Worm (Caenorhabditis elegans) whole organism, young adult: ENCODE measurements around the gene C09G1.4.

Experiments used
- B0261.1 ChIP-seq: sonication (generic microtip); optimal IDR thresholded peaks from 2 replicates; lab custom pipeline; 2016; ENCODE audit warnings: mild to moderate bottlenecking, missing genetic modification characterization, moderate library complexity, missing compliant biosample characterization
- F39B2.1 ChIP-seq: fragments of 200-800 bp; sonication (Bioruptor generic); IDR thresholded peaks from 2 replicates; pipeline ENCODE4 v1.3.6; 2022; ENCODE audit warnings: missing genetic modification reagents, missing genetic modification characterization, missing compliant biosample characterization
- F57A8.1 ChIP-seq: fragments of 200-800 bp; sonication (Bioruptor generic); optimal IDR thresholded peaks from 2 replicates; lab custom pipeline; 2018; ENCODE audit warnings: mild to moderate bottlenecking, missing genetic modification characterization, moderate library complexity, missing compliant biosample characterization
- K11D2.4 ChIP-seq: fragments of 200-800 bp; sonication (Bioruptor generic); IDR thresholded peaks from 2 replicates; pipeline ENCODE4 v1.3.6; 2022; ENCODE audit warnings: missing genetic modification reagents, missing genetic modification characterization, missing compliant biosample characterization
- K12H6.12 ChIP-seq: fragments of 200-800 bp; sonication (Bioruptor generic); optimal IDR thresholded peaks from 2 replicates; lab custom pipeline; 2018; ENCODE audit warnings: mild to moderate bottlenecking, missing genetic modification characterization, missing compliant biosample characterization
- Y53F4B.3 ChIP-seq: fragments of 200-800 bp; sonication (Bioruptor generic); IDR thresholded peaks from 2 replicates; pipeline ENCODE4 v1.3.6; 2022; ENCODE audit warnings: missing genetic modification reagents, missing genetic modification characterization, missing compliant biosample characterization
- Y56A3A.18 ChIP-seq: fragments of 200-800 bp; sonication (Bioruptor generic); IDR thresholded peaks from 2 replicates; pipeline ENCODE4 v1.3.6; 2022; ENCODE audit warnings: missing genetic modification reagents, missing genetic modification characterization, missing compliant biosample characterization
- ZK185.1 ChIP-seq: sonication (generic microtip); optimal IDR thresholded peaks from 2 replicates; lab custom pipeline; 2016; ENCODE audit warnings: mild to moderate bottlenecking, missing genetic modification characterization, missing compliant biosample characterization; ENCODE audit not compliant: poor library complexity, severe bottlenecking
- aptf-2 ChIP-seq: fragments of 200-800 bp; sonication (Bioruptor generic); conservative IDR thresholded peaks from 2 replicates; pipeline ENCODE4 v1.3.6; 2022; ENCODE audit warnings: missing genetic modification reagents, missing genetic modification characterization, missing compliant biosample characterization
- atf-7 ChIP-seq: sonication (generic microtip); optimal IDR thresholded peaks from 2 replicates; lab custom pipeline; 2017; ENCODE audit warnings: mild to moderate bottlenecking, missing genetic modification characterization, missing compliant biosample characterization
- athp-1 ChIP-seq: sonication (generic microtip); optimal IDR thresholded peaks from 2 replicates; lab custom pipeline; 2017; ENCODE audit warnings: mild to moderate bottlenecking, missing genetic modification characterization, missing compliant biosample characterization
- attf-5 ChIP-seq: fragments of 200-800 bp; sonication (Bioruptor generic); optimal IDR thresholded peaks from 2 replicates; lab custom pipeline; 2018; ENCODE audit warnings: mild to moderate bottlenecking, missing genetic modification characterization, missing compliant biosample characterization
- ceh-40 ChIP-seq: fragments of 200-800 bp; sonication (Bioruptor generic); IDR thresholded peaks from 2 replicates; pipeline ENCODE4 v1.3.6; 2022; ENCODE audit warnings: missing genetic modification characterization, missing compliant biosample characterization
- chd-7 ChIP-seq: sonication (generic microtip); optimal IDR thresholded peaks from 2 replicates; lab custom pipeline; 2016; ENCODE audit warnings: mild to moderate bottlenecking, missing genetic modification characterization, moderate library complexity, missing compliant biosample characterization
- die-1 ChIP-seq: sonication (generic microtip); optimal IDR thresholded peaks from 2 replicates; lab custom pipeline; 2016; ENCODE audit warnings: missing genotype, mild to moderate bottlenecking, missing genetic modification characterization, missing compliant biosample characterization
- dox-1 ChIP-seq: fragments of 200-800 bp; sonication (Bioruptor generic); IDR thresholded peaks from 2 replicates; pipeline ENCODE4 v1.3.6; 2022; ENCODE audit warnings: missing genetic modification reagents, missing genetic modification characterization, missing compliant biosample characterization
- egl-44 ChIP-seq: fragments of 200-800 bp; sonication (Bioruptor generic); IDR thresholded peaks from 2 replicates; pipeline ENCODE4 v1.3.6; 2022; ENCODE audit warnings: missing genetic modification reagents, missing genetic modification characterization, missing compliant biosample characterization
- egrh-3 ChIP-seq: fragments of 200-800 bp; sonication (Bioruptor generic); IDR thresholded peaks from 2 replicates; pipeline ENCODE4 v1.3.6; 2022; ENCODE audit warnings: missing genetic modification reagents, missing genetic modification characterization, missing compliant biosample characterization
- fkh-3 ChIP-seq: sonication (generic microtip); optimal IDR thresholded peaks from 2 replicates; lab custom pipeline; 2016; ENCODE audit warnings: mild to moderate bottlenecking, missing genetic modification characterization, missing compliant biosample characterization
- hmg-1.2 ChIP-seq: fragments of 200-800 bp; sonication (Bioruptor generic); IDR thresholded peaks from 2 replicates; pipeline ENCODE4 v1.3.6; 2022; ENCODE audit warnings: missing genetic modification reagents, missing genetic modification characterization, missing compliant biosample characterization
- lin-26 ChIP-seq: fragments of 200-800 bp; sonication (Bioruptor generic); IDR thresholded peaks from 2 replicates; pipeline ENCODE4 v1.3.6; 2022; ENCODE audit warnings: missing genetic modification reagents, missing genetic modification characterization, missing compliant biosample characterization
- lin-40 ChIP-seq: sonication (generic microtip); optimal IDR thresholded peaks from 2 replicates; lab custom pipeline; 2016; ENCODE audit warnings: missing genetic modification characterization, mild to moderate bottlenecking, missing compliant biosample characterization, missing genotype, missing genetic modification reagents
- lsl-1 ChIP-seq: fragments of 200-800 bp; sonication (Bioruptor generic); optimal IDR thresholded peaks from 2 replicates; lab custom pipeline; 2018; ENCODE audit warnings: mild to moderate bottlenecking, missing genetic modification characterization, moderate library complexity, missing compliant biosample characterization
- madf-8 ChIP-seq: fragments of 200-800 bp; sonication (Bioruptor generic); conservative IDR thresholded peaks from 2 replicates; pipeline ENCODE4 v1.3.6; 2022; ENCODE audit warnings: missing genetic modification reagents, missing genetic modification characterization, missing compliant biosample characterization
- mcd-1 ChIP-seq: fragments of 200-800 bp; sonication (Bioruptor generic); IDR thresholded peaks from 2 replicates; pipeline ENCODE4 v1.3.6; 2022; ENCODE audit warnings: missing genetic modification reagents, missing genetic modification characterization, missing compliant biosample characterization
- mel-28 ChIP-seq: sonication (generic microtip); optimal IDR thresholded peaks from 2 replicates; lab custom pipeline; 2016; ENCODE audit warnings: borderline replicate concordance, mild to moderate bottlenecking, missing genetic modification characterization, missing compliant biosample characterization
- mxl-1 ChIP-seq: sonication (generic microtip); optimal IDR thresholded peaks from 2 replicates; lab custom pipeline; 2016; ENCODE audit warnings: missing genetic modification characterization, missing compliant biosample characterization
- nfya-2 ChIP-seq: fragments of 200-800 bp; sonication (Bioruptor generic); IDR thresholded peaks from 2 replicates; pipeline ENCODE4 v1.3.6; 2022; ENCODE audit warnings: missing genetic modification reagents, missing genetic modification characterization, missing compliant biosample characterization
- nhr-120 ChIP-seq: fragments of 200-800 bp; sonication (Bioruptor generic); IDR thresholded peaks from 2 replicates; pipeline ENCODE4 v1.3.6; 2022; ENCODE audit warnings: missing genetic modification characterization, missing compliant biosample characterization
- nhr-179 ChIP-seq: sonication (generic microtip); optimal IDR thresholded peaks from 2 replicates; lab custom pipeline; 2016; ENCODE audit warnings: mild to moderate bottlenecking, missing genetic modification characterization, missing compliant biosample characterization
- nhr-80 ChIP-seq: sonication (generic microtip); optimal IDR thresholded peaks from 2 replicates; lab custom pipeline; 2016; ENCODE audit warnings: missing genetic modification characterization, missing compliant biosample characterization
- pbrm-1 ChIP-seq: fragments of 200-800 bp; sonication (Bioruptor generic); IDR thresholded peaks from 2 replicates; pipeline ENCODE4 v1.3.6; 2022; ENCODE audit warnings: missing genetic modification reagents, missing genetic modification characterization, missing compliant biosample characterization
- pha-4 ChIP-seq: fragments of 150-350 bp; sonication (generic microtip); optimal IDR thresholded peaks from 2 replicates; lab custom pipeline; 2014; ENCODE audit warnings: missing biosample characterization, missing genetic modification reagents, missing genetic modification characterization
- rpc-1 ChIP-seq, 2 experiments: fragments of 150-350 bp in 1 of 2; sonication (generic microtip) in 1 of 2; optimal IDR thresholded peaks; 2 replicates each; lab custom pipeline; 2014 to 2018; ENCODE audit warnings: missing biosample characterization in 1 of 2, missing genetic modification characterization in 1 of 2, missing genetic modification reagents in 1 of 2, missing genotype in 1 of 2
- snpc-1.1 ChIP-seq: sonication (generic microtip); optimal IDR thresholded peaks from 2 replicates; lab custom pipeline; 2017; ENCODE audit warnings: missing genetic modification characterization, mild to moderate bottlenecking, missing compliant biosample characterization, antibody characterized with exemption, moderate library complexity, missing genotype, missing genetic modification reagents; ENCODE audit not compliant: insufficient read depth
- snpc-3.4 ChIP-seq: sonication (generic microtip); optimal IDR thresholded peaks from 2 replicates; lab custom pipeline; 2017; ENCODE audit warnings: missing genetic modification characterization, mild to moderate bottlenecking, missing compliant biosample characterization, antibody characterized with exemption, moderate library complexity, missing genotype, missing genetic modification reagents
- snpc-4 ChIP-seq, 5 experiments: fragments of 150-350 bp in 1 of 5; sonication (generic microtip) in 4 of 5; optimal IDR thresholded peaks; 2 replicates each; lab custom pipeline; 2014 to 2018; ENCODE audit warnings: missing genetic modification characterization in 5 of 5, missing biosample characterization in 3 of 5, antibody characterized with exemption in 2 of 5, mild to moderate bottlenecking in 2 of 5, missing compliant biosample characterization in 2 of 5, missing genotype in 2 of 5, moderate library complexity in 2 of 5, missing genetic modification reagents in 1 of 5
- somi-1 ChIP-seq: fragments of 200-800 bp; sonication (Bioruptor generic); optimal IDR thresholded peaks from 2 replicates; lab custom pipeline; 2018; ENCODE audit warnings: mild to moderate bottlenecking, missing genetic modification characterization, missing compliant biosample characterization
- tbp1 ChIP-seq: fragments of 200-800 bp; sonication (Bioruptor generic); optimal IDR thresholded peaks from 2 replicates; lab custom pipeline; 2018; ENCODE audit warnings: mild to moderate bottlenecking, missing genetic modification characterization, missing compliant biosample characterization
- unc-62 ChIP-seq: fragments of 150-350 bp; optimal IDR thresholded peaks from 2 replicates; lab custom pipeline; 2014; ENCODE audit warnings: missing biosample characterization, missing genetic modification reagents, missing genetic modification characterization
- xnd-1 ChIP-seq: sonication (generic microtip); optimal IDR thresholded peaks from 2 replicates; lab custom pipeline; 2016; ENCODE audit warnings: missing genotype, missing genetic modification reagents, missing genetic modification characterization, missing compliant biosample characterization
- zfh-2 ChIP-seq: fragments of 200-800 bp; sonication (Bioruptor generic); conservative IDR thresholded peaks from 2 replicates; pipeline ENCODE4 v1.3.6; 2022; ENCODE audit warnings: missing genetic modification reagents, missing genetic modification characterization, missing compliant biosample characterization
- ztf-28 ChIP-seq: fragments of 200-800 bp; sonication (Bioruptor generic); IDR thresholded peaks from 2 replicates; pipeline ENCODE4 v1.3.6; 2022; ENCODE audit warnings: missing genetic modification reagents, missing genetic modification characterization, missing compliant biosample characterization
- ztf-3 ChIP-seq: fragments of 200-800 bp; sonication (Bioruptor generic); optimal IDR thresholded peaks from 2 replicates; lab custom pipeline; 2018; ENCODE audit warnings: mild to moderate bottlenecking, missing genetic modification characterization, missing compliant biosample characterization

Gene C09G1.4

DNA sequence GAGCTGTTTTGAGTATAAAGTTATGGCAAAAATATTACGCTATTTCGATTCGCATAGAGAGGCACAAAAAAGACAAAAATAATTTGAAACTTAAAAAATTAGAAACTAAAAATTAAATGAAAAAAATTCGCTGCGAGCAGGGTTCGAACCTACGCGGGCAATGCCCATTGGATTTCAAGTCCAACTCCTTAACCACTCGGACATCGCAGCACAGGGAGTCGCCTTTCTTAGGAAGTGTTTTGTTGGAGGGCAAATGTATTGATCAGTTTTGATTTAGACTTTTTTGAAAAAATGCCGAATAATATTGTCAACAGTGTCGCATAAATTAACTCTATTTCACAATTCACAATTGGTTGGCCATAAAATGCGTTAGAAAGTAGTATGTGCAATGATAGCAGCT is 36.1 kb upstream of the C09G1.4 start (continued):
- no peak for TF ChIP-seq K12H6.12 (tag; lab: Kevin White, UChicago)
- no peak for TF ChIP-seq snpc-3.4 (tag; lab: Kevin White, UChicago)
- TF ChIP-seq ztf-3 (GFP tag; lab: Kevin White, UChicago), result no peak
- no peak for TF ChIP-seq somi-1 (GFP tag; lab: Kevin White, UChicago)
- TF ChIP-seq nhr-179, result no peak
- TF ChIP-seq ceh-40 (GFP tag; lab: Robert Waterston, UW), result no peak
- TF ChIP-seq pha-4 (tag; lab: Kevin White, UChicago), result no peak
- TF ChIP-seq, all 124 proteins: peak for 16

ce11 chrX:16041808-16042207 is 35.4 kb upstream of the C09G1.4 start:
- no peak for TF ChIP-seq Y56A3A.18 (GFP tag; lab: Robert Waterston, UW)
- no peak for TF ChIP-seq mxl-1 (tag; lab: Kevin White, UChicago)
- peak; percentile 21 for TF ChIP-seq nhr-80 (tag; lab: Kevin White, UChicago)
- no peak for TF ChIP-seq nhr-120 (GFP tag; lab: Robert Waterston, UW)
- no peak for TF ChIP-seq ZK185.1 (tag; lab: Kevin White, UChicago)
- no peak for TF ChIP-seq nfya-2 (GFP tag; lab: Robert Waterston, UW)
- TF ChIP-seq, all 124 proteins: peak for 1

ce11 chrX:16040207-16040716 is 33.8 kb upstream of the C09G1.4 start, which contains the start of gene B0395.3:
B0395.3 (minus strand) TSS chrX:16040257.
- no peak for TF ChIP-seq lsl-1 (GFP tag; lab: Kevin White, UChicago)
- TF ChIP-seq lin-40 (tag; lab: Kevin White, UChicago), result peak; percentile 2
- TF ChIP-seq xnd-1, result no peak
- peak; percentile 17 for TF ChIP-seq die-1 (tag; lab: Kevin White, UChicago)
- TF ChIP-seq F39B2.1, result no peak
- TF ChIP-seq Y53F4B.3 (GFP tag; lab: Robert Waterston, UW), result no peak
- peak; percentile 64 for TF ChIP-seq zfh-2 (GFP tag; lab: Robert Waterston, UW)
- peak; percentile 62 for TF ChIP-seq dox-1 (GFP tag; lab: Robert Waterston, UW)
- no peak for TF ChIP-seq rpc-1 (optimal IDR thresholded peaks at IDR 0.05; lab: Kevin White, UChicago)
- TF ChIP-seq rpc-1 (tag; optimal IDR thresholded peaks at IDR 0.05; lab: Kevin White, UChicago), result no peak
- peak; percentile 4 for TF ChIP-seq B0261.1 (tag; lab: Kevin White, UChicago)
- peak; percentile 8 for TF ChIP-seq unc-62 (GFP tag; lab: Kevin White, UChicago)
- no peak for TF ChIP-seq fkh-3 (tag; lab: Kevin White, UChicago)
- TF ChIP-seq egrh-3 (GFP tag; lab: Robert Waterston, UW), result peak; percentile 87
- TF ChIP-seq atf-7 (tag; lab: Kevin White, UChicago), result peak; percentile 6
- peak; percentile 51 for TF ChIP-seq attf-5
- no peak for TF ChIP-seq egl-44 (GFP tag; lab: Robert Waterston, UW)
- TF ChIP-seq chd-7 (tag; lab: Kevin White, UChicago), result peak; percentile 5
- no peak for TF ChIP-seq mel-28 (tag; lab: Kevin White, UChicago)
- no peak for TF ChIP-seq snpc-4 (GFP tag; optimal IDR thresholded peaks at IDR 0.05; lab: Kevin White, UChicago)
- TF ChIP-seq snpc-4 (tag; optimal IDR thresholded peaks at IDR 0.05; lab: Kevin White, UChicago), result peak in 2 of 4 experiments; percentile 4 to 6
- TF ChIP-seq ztf-28, result no peak
- peak; percentile 60 for TF ChIP-seq lin-26 (GFP tag; lab: Robert Waterston, UW)
- no peak for TF ChIP-seq madf-8 (GFP tag; lab: Robert Waterston, UW)
- no peak for TF ChIP-seq aptf-2 (GFP tag; lab: Robert Waterston, UW)
- peak; percentile 49 for TF ChIP-seq mcd-1 (GFP tag; lab: Robert Waterston, UW)
- peak; percentile 37; the same call in 1 of the 2 replicates for TF ChIP-seq hmg-1.2 (GFP tag; lab: Robert Waterston, UW)
- no peak for TF ChIP-seq K11D2.4
- TF ChIP-seq F57A8.1 (GFP tag; lab: Kevin White, UChicago), result no peak
- TF ChIP-seq tbp1 (GFP tag; lab: Kevin White, UChicago), result peak; percentile 31
- no peak for TF ChIP-seq snpc-1.1 (tag; lab: Kevin White, UChicago)
- no peak for TF ChIP-seq athp-1 (tag; lab: Kevin White, UChicago)
- peak; percentile 62; the same call in 1 of the 2 replicates for TF ChIP-seq pbrm-1 (GFP tag; lab: Robert Waterston, UW)
